Worm (Caenorhabditis elegans) whole organism, late embryonic: ENCODE data around the gene F40G9.18.

Source experiments
- C08G9.2 ChIP-seq: sonication (generic microtip); optimal IDR thresholded peaks from 2 replicates; lab custom pipeline; 2016; ENCODE audit warnings: mild to moderate bottlenecking, missing genetic modification characterization, moderate library complexity, missing compliant biosample characterization
- C38D4.7 ChIP-seq: fragments of 200-800 bp; sonication (Bioruptor generic); optimal IDR thresholded peaks from 2 replicates; lab custom pipeline; 2018; ENCODE audit warnings: mild to moderate bottlenecking, missing genetic modification characterization, moderate library complexity, missing compliant biosample characterization
- F13H6.1 ChIP-seq: sonication (generic microtip); optimal IDR thresholded peaks from 2 replicates; lab custom pipeline; 2016; ENCODE audit warnings: missing genetic modification characterization, missing compliant biosample characterization
- K02D7.2 ChIP-seq: sonication (generic microtip); optimal IDR thresholded peaks from 2 replicates; lab custom pipeline; 2017; ENCODE audit warnings: mild to moderate bottlenecking, missing genetic modification characterization, missing compliant biosample characterization
- ahr-1 ChIP-seq: sonication (generic microtip); optimal IDR thresholded peaks from 2 replicates; lab custom pipeline; 2016; ENCODE audit warnings: missing genetic modification characterization, missing compliant biosample characterization
- ama-1 ChIP-seq: fragments of 150-350 bp; optimal IDR thresholded peaks from 2 replicates; lab custom pipeline; 2014
- ceh-14 ChIP-seq: sonication (generic microtip); optimal IDR thresholded peaks from 2 replicates; lab custom pipeline; 2016; ENCODE audit warnings: missing genotype, missing genetic modification characterization, missing compliant biosample characterization
- ceh-19 ChIP-seq: fragments of 200-800 bp; sonication (Bioruptor generic); optimal IDR thresholded peaks from 2 replicates; lab custom pipeline; 2018; ENCODE audit warnings: mild to moderate bottlenecking, missing genetic modification characterization, missing compliant biosample characterization
- ceh-22 ChIP-seq: sonication (generic microtip); optimal IDR thresholded peaks from 2 replicates; lab custom pipeline; 2017; ENCODE audit warnings: missing biosample characterization, missing genetic modification characterization
- ceh-24 ChIP-seq: sonication (generic microtip); optimal IDR thresholded peaks from 2 replicates; lab custom pipeline; 2016; ENCODE audit warnings: mild to moderate bottlenecking, missing genetic modification characterization, missing compliant biosample characterization
- ceh-31 ChIP-seq: sonication (generic microtip); optimal IDR thresholded peaks from 2 replicates; lab custom pipeline; 2016; ENCODE audit warnings: missing genetic modification characterization, missing compliant biosample characterization
- ceh-34 ChIP-seq: sonication (generic microtip); optimal IDR thresholded peaks from 2 replicates; lab custom pipeline; 2016; ENCODE audit warnings: mild to moderate bottlenecking, missing genetic modification characterization, missing compliant biosample characterization
- ceh-45 ChIP-seq: fragments of 200-800 bp; sonication (Bioruptor generic); IDR thresholded peaks from 2 replicates; pipeline ENCODE4 v1.3.6; 2022; ENCODE audit warnings: missing genetic modification reagents, missing genetic modification characterization, missing compliant biosample characterization
- ceh-48 ChIP-seq: sonication (generic microtip); optimal IDR thresholded peaks from 2 replicates; lab custom pipeline; 2016; ENCODE audit warnings: missing genetic modification characterization, inconsistent platforms, missing compliant biosample characterization
- ceh-6 ChIP-seq: fragments of 200-800 bp; sonication (Bioruptor generic); optimal IDR thresholded peaks from 2 replicates; lab custom pipeline; 2018; ENCODE audit warnings: mild to moderate bottlenecking, missing genetic modification characterization, missing compliant biosample characterization
- ceh-9 ChIP-seq: sonication (generic microtip); optimal IDR thresholded peaks from 2 replicates; lab custom pipeline; 2016; ENCODE audit warnings: mild to moderate bottlenecking, missing genetic modification characterization, inconsistent platforms, missing compliant biosample characterization
- dve-1 ChIP-seq: sonication (generic microtip); optimal IDR thresholded peaks from 2 replicates; lab custom pipeline; 2017; ENCODE audit warnings: antibody characterized with exemption, mild to moderate bottlenecking, missing genetic modification characterization, missing compliant biosample characterization
- eyg-1 ChIP-seq: sonication (generic microtip); optimal IDR thresholded peaks from 2 replicates; lab custom pipeline; 2016; ENCODE audit warnings: missing genotype, missing genetic modification characterization, missing compliant biosample characterization
- fax-1 ChIP-seq: sonication (generic microtip); optimal IDR thresholded peaks from 2 replicates; lab custom pipeline; 2016; ENCODE audit warnings: missing genotype, missing genetic modification characterization, missing compliant biosample characterization
- gmeb-2 ChIP-seq: sonication (generic microtip); optimal IDR thresholded peaks from 2 replicates; lab custom pipeline; 2016; ENCODE audit warnings: missing genetic modification characterization, inconsistent platforms, missing compliant biosample characterization
- hlh-13 ChIP-seq: fragments of 200-800 bp; sonication (Bioruptor generic); optimal IDR thresholded peaks from 2 replicates; lab custom pipeline; 2018; ENCODE audit warnings: mild to moderate bottlenecking, missing genetic modification characterization, missing compliant biosample characterization
- hlh-15 ChIP-seq: sonication (generic microtip); optimal IDR thresholded peaks from 2 replicates; lab custom pipeline; 2016; ENCODE audit warnings: missing genetic modification characterization, missing compliant biosample characterization
- hlh-6 ChIP-seq: sonication (generic microtip); optimal IDR thresholded peaks from 2 replicates; lab custom pipeline; 2016; ENCODE audit warnings: missing genotype, missing genetic modification characterization, missing compliant biosample characterization
- hlh-8 ChIP-seq: sonication (generic microtip); optimal IDR thresholded peaks from 2 replicates; lab custom pipeline; 2016; ENCODE audit warnings: missing genotype, missing genetic modification characterization, missing compliant biosample characterization
- lim-6 ChIP-seq: sonication (generic microtip); optimal IDR thresholded peaks from 2 replicates; lab custom pipeline; 2016; ENCODE audit warnings: missing genetic modification characterization, missing compliant biosample characterization
- lin-11 ChIP-seq: fragments of 200-800 bp; sonication (Bioruptor generic); optimal IDR thresholded peaks from 2 replicates; lab custom pipeline; 2018; ENCODE audit warnings: mild to moderate bottlenecking, missing genetic modification characterization, missing compliant biosample characterization
- mec-3 ChIP-seq: sonication (generic microtip); optimal IDR thresholded peaks from 2 replicates; lab custom pipeline; 2016; ENCODE audit warnings: borderline replicate concordance, missing genetic modification characterization, missing compliant biosample characterization
- nfya-1 ChIP-seq: sonication (generic microtip); optimal IDR thresholded peaks from 2 replicates; lab custom pipeline; 2017; ENCODE audit warnings: missing genetic modification characterization, mild to moderate bottlenecking, missing compliant biosample characterization, antibody characterized with exemption, moderate library complexity
- nhr-232 ChIP-seq: sonication (generic microtip); optimal IDR thresholded peaks from 2 replicates; lab custom pipeline; 2016; ENCODE audit warnings: missing genetic modification characterization, missing compliant biosample characterization
- npax-4 ChIP-seq: sonication (generic microtip); optimal IDR thresholded peaks from 2 replicates; lab custom pipeline; 2016; ENCODE audit warnings: missing genetic modification characterization, missing compliant biosample characterization
- pag-3 ChIP-seq: sonication (generic microtip); optimal IDR thresholded peaks from 2 replicates; lab custom pipeline; 2016; ENCODE audit warnings: missing compliant biosample characterization, missing genetic modification characterization, borderline replicate concordance
- pat-9 ChIP-seq: fragments of 200-800 bp; sonication (Bioruptor generic); optimal IDR thresholded peaks from 2 replicates; lab custom pipeline; 2018; ENCODE audit warnings: mild to moderate bottlenecking, missing genetic modification characterization, moderate library complexity, missing compliant biosample characterization
- pax-1 ChIP-seq: fragments of 150-350 bp; optimal IDR thresholded peaks from 2 replicates; lab custom pipeline; 2014; ENCODE audit warnings: missing biosample characterization, missing genetic modification characterization
- pha-2 ChIP-seq: sonication (generic microtip); optimal IDR thresholded peaks from 2 replicates; lab custom pipeline; 2017; ENCODE audit warnings: mild to moderate bottlenecking, missing genetic modification characterization, missing compliant biosample characterization
- pqm-1 ChIP-seq: sonication (generic microtip); optimal IDR thresholded peaks from 2 replicates; lab custom pipeline; 2016; ENCODE audit warnings: missing genetic modification characterization, missing compliant biosample characterization
- ref-2 ChIP-seq: sonication (generic microtip); optimal IDR thresholded peaks from 2 replicates; lab custom pipeline; 2016; ENCODE audit warnings: missing genetic modification characterization, missing compliant biosample characterization
- rnt-1 ChIP-seq: sonication (generic microtip); optimal IDR thresholded peaks from 2 replicates; lab custom pipeline; 2016; ENCODE audit warnings: missing genetic modification characterization, missing compliant biosample characterization
- sdc-2 ChIP-seq: sonication (generic microtip); optimal IDR thresholded peaks from 2 replicates; lab custom pipeline; 2016; ENCODE audit warnings: missing genotype, missing genetic modification characterization, missing compliant biosample characterization
- sox-4 ChIP-seq: sonication (generic microtip); optimal IDR thresholded peaks from 2 replicates; lab custom pipeline; 2017; ENCODE audit warnings: mild to moderate bottlenecking, missing genetic modification characterization, inconsistent platforms, missing compliant biosample characterization
- unc-42 ChIP-seq: sonication (generic microtip); optimal IDR thresholded peaks from 2 replicates; lab custom pipeline; 2016; ENCODE audit warnings: missing genotype, missing genetic modification characterization, missing compliant biosample characterization
- unc-55 ChIP-seq: sonication (generic microtip); optimal IDR thresholded peaks from 2 replicates; lab custom pipeline; 2017; ENCODE audit warnings: missing biosample characterization, missing genetic modification reagents, missing genetic modification characterization
- unc-86 ChIP-seq: sonication (generic microtip); optimal IDR thresholded peaks from 2 replicates; lab custom pipeline; 2016; ENCODE audit warnings: missing genetic modification characterization, missing compliant biosample characterization
- zip-5 ChIP-seq: sonication (generic microtip); optimal IDR thresholded peaks from 2 replicates; lab custom pipeline; 2016; ENCODE audit warnings: missing genetic modification characterization, missing compliant biosample characterization
- ztf-16 ChIP-seq: sonication (generic microtip); optimal IDR thresholded peaks from 2 replicates; lab custom pipeline; 2017; ENCODE audit warnings: missing genetic modification characterization, missing compliant biosample characterization

Gene F40G9.18

DNA sequence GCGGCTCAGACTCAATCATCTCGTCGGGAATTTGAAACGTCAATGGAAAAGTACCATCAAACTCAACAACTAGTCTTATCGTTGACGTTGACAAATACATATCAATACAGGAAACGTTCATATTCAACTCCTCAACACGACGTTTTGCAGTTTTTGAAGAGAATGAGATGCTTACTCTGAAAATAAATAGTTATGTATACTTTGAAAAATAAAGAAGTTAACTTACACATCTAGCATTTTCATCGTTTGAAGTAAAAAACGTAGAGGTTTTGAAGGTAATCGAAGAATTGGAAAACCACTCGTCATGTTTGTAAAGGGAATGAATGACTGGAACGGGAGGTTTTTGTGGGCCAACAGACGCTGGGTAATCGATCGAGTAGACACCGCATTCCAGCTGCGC lies 28.5 kb downstream of the F40G9.18 start, which contains the start of gene fbxb-81:
TSS of gene fbxb-81 (minus strand) at position 314 of the 400 bp plus-strand sequence.
- no peak for TF ChIP-seq zip-5 (tag; lab: Kevin White, UChicago)
- TF ChIP-seq ahr-1 (tag; lab: Kevin White, UChicago), result no peak
- no peak for TF ChIP-seq sdc-2 (tag; lab: Kevin White, UChicago)
- no peak for TF ChIP-seq ceh-48 (tag; lab: Kevin White, UChicago)
- TF ChIP-seq unc-86, result no peak
- no peak for TF ChIP-seq pat-9 (tag; lab: Kevin White, UChicago)
- no peak for TF ChIP-seq unc-55 (GFP tag; lab: Kevin White, UChicago)
- no peak for TF ChIP-seq hlh-13 (GFP tag; lab: Kevin White, UChicago)
- TF ChIP-seq ceh-34 (tag; lab: Kevin White, UChicago), result no peak
- TF ChIP-seq rnt-1 (tag; lab: Kevin White, UChicago), result no peak
- no peak for TF ChIP-seq ceh-45
- no peak for TF ChIP-seq F13H6.1 (tag; lab: Kevin White, UChicago)
- TF ChIP-seq pax-1 (tag; lab: Kevin White, UChicago), result no peak
- TF ChIP-seq mec-3, result no peak
- no peak for TF ChIP-seq ceh-24 (tag; lab: Kevin White, UChicago)
- TF ChIP-seq ceh-9 (tag; lab: Kevin White, UChicago), result no peak
- no peak for TF ChIP-seq ztf-16
- no peak for TF ChIP-seq lim-6
- no peak for TF ChIP-seq pha-2 (tag; lab: Kevin White, UChicago)
- TF ChIP-seq, all 69 proteins: peak for 0

- TF ChIP-seq lin-11 (tag; lab: Kevin White, UChicago), result no peak
Measured at ce11 chrIII:134194-134593, 35.2 kb downstream of the F40G9.18 start, which contains the start of gene pals-25. TSS of gene pals-25 (plus strand) at chrIII:134494.

ce11 chrIII:132118-132517 lies 37.3 kb downstream of the F40G9.18 start, which contains the start of gene pals-22:
TSS of gene pals-22 (plus strand) at chrIII:132418.
- TF ChIP-seq hlh-13 (GFP tag; lab: Kevin White, UChicago), result no peak
- TF ChIP-seq ceh-24 (tag; lab: Kevin White, UChicago), result no peak
- TF ChIP-seq K02D7.2 (tag; lab: Kevin White, UChicago), result no peak
- no peak for TF ChIP-seq pat-9 (tag; lab: Kevin White, UChicago)
- no peak for TF ChIP-seq unc-55 (GFP tag; lab: Kevin White, UChicago)
- no peak for TF ChIP-seq pqm-1 (tag; lab: Kevin White, UChicago)
- no peak for TF ChIP-seq ceh-22
- no peak for TF ChIP-seq hlh-15
- no peak for TF ChIP-seq hlh-8 (tag; lab: Kevin White, UChicago)
- TF ChIP-seq rnt-1 (tag; lab: Kevin White, UChicago), result no peak
- no peak for TF ChIP-seq ceh-19 (GFP tag; lab: Kevin White, UChicago)
- no peak for TF ChIP-seq ceh-31 (tag; lab: Kevin White, UChicago)
- no peak for TF ChIP-seq hlh-6
- no peak for TF ChIP-seq nfya-1 (tag; lab: Kevin White, UChicago)
- TF ChIP-seq C08G9.2 (tag; lab: Kevin White, UChicago), result no peak
- TF ChIP-seq, all 69 proteins: peak for 0

DNA sequence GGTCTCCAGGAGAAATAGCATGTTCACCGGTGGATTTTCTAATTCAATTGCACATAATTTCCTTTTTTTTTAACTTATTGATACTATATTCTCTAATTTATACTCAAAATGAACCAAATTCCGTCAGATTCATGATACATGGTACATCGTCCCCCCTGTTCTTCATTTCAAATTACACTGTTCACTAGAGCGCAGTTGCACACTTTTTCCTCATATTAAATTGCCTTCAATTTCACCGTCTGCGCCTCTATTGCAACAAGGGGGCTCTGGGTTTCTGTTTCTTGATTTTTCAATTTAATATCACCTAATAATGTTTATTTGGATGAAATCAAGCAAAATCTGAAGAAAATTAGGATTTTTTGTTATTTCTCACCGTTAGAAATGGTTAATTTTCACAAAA lies 37.8 kb downstream of the F40G9.18 start:
- TF ChIP-seq nfya-1 (tag; lab: Kevin White, UChicago) (peak; percentile 34), ceh-48 (tag; lab: Kevin White, UChicago) (no peak), lin-11 (tag; lab: Kevin White, UChicago) (no peak), ama-1 (lab: Kevin White, UChicago) (no peak), sox-4 (tag; lab: Kevin White, UChicago) (no peak), eyg-1 (tag; lab: Kevin White, UChicago) (no peak), npax-4 (no peak), nhr-232 (no peak), mec-3 (no peak), fax-1 (tag; lab: Kevin White, UChicago) (no peak), ceh-31 (tag; lab: Kevin White, UChicago) (peak; percentile 41), ahr-1 (tag; lab: Kevin White, UChicago) (no peak), ceh-6 (GFP tag; lab: Kevin White, UChicago) (no peak), C08G9.2 (tag; lab: Kevin White, UChicago) (no peak), lim-6 (peak; percentile 4), gmeb-2 (no peak), pax-1 (tag; lab: Kevin White, UChicago) (no peak), dve-1 (no peak), pag-3 (tag; lab: Kevin White, UChicago) (no peak), ceh-14 (tag; lab: Kevin White, UChicago) (peak; percentile 43), hlh-15 (no peak), ceh-34 (tag; lab: Kevin White, UChicago) (peak; percentile 53), unc-42 (tag; lab: Kevin White, UChicago) (peak; percentile 91), zip-5 (tag; lab: Kevin White, UChicago) (no peak), ref-2 (no peak), C38D4.7 (GFP tag; lab: Kevin White, UChicago) (no peak), ceh-22 (no peak)
